Worm (Caenorhabditis elegans) whole organism, L4 larva: Measurements from ENCODE around the gene C06C6.9.

Experiments
- F49E8.2 ChIP-seq: sonication (generic microtip); optimal IDR thresholded peaks from 2 replicates; lab custom pipeline; 2016; ENCODE audit warnings: missing compliant biosample characterization, mild to moderate bottlenecking, missing genetic modification characterization, borderline replicate concordance
- Y48G9A.11 ChIP-seq: fragments of 200-800 bp; sonication (Bioruptor generic); IDR thresholded peaks from 2 replicates; pipeline ENCODE4 v1.3.6; 2022; ENCODE audit warnings: missing genetic modification reagents, missing genetic modification characterization, missing compliant biosample characterization
- Y75B8A.6 ChIP-seq: fragments of 200-800 bp; sonication (Bioruptor generic); IDR thresholded peaks from 2 replicates; pipeline ENCODE4 v1.3.6; 2022; ENCODE audit warnings: missing genetic modification reagents, missing genetic modification characterization, missing compliant biosample characterization
- aha-1 ChIP-seq: fragments of 150-350 bp; peaks from one replicate; lab custom pipeline; 2014; ENCODE audit warnings: missing biosample characterization, missing genetic modification characterization
- arid-1 ChIP-seq: fragments of 200-800 bp; sonication (Bioruptor generic); conservative IDR thresholded peaks from 2 replicates; pipeline ENCODE4 v1.3.6; 2022; ENCODE audit warnings: missing genetic modification reagents, missing genetic modification characterization, missing compliant biosample characterization
- ceh-28 ChIP-seq: fragments of 150-350 bp; optimal IDR thresholded peaks from 2 replicates; lab custom pipeline; 2014; ENCODE audit warnings: missing biosample characterization, missing genetic modification reagents, missing genetic modification characterization
- ceh-44 ChIP-seq: fragments of 200-800 bp; sonication (Bioruptor generic); IDR thresholded peaks from 2 replicates; pipeline ENCODE4 v1.3.6; 2022; ENCODE audit warnings: missing genetic modification reagents, missing genetic modification characterization, missing compliant biosample characterization
- daf-16 ChIP-seq, 3 experiments: sonication (generic microtip); optimal IDR thresholded peaks; 2 replicates each; lab custom pipeline; 2016 to 2017; ENCODE audit warnings: missing genetic modification characterization in 3 of 3, missing genetic modification reagents in 3 of 3, mild to moderate bottlenecking in 2 of 3, missing compliant biosample characterization in 2 of 3, missing biosample characterization in 1 of 3, moderate library complexity in 1 of 3
- dmd-6 ChIP-seq: fragments of 200-800 bp; sonication (Bioruptor generic); IDR thresholded peaks from 2 replicates; pipeline ENCODE4 v1.3.6; 2022; ENCODE audit warnings: missing genetic modification reagents, missing genetic modification characterization, missing compliant biosample characterization
- dpl-1 ChIP-seq: fragments of 150-350 bp; optimal IDR thresholded peaks from 2 replicates; lab custom pipeline; 2014; ENCODE audit warnings: missing biosample characterization, missing genetic modification reagents, missing genetic modification characterization
- dve-1 ChIP-seq: sonication (generic microtip); optimal IDR thresholded peaks from 2 replicates; lab custom pipeline; 2017; ENCODE audit warnings: antibody characterized with exemption, mild to moderate bottlenecking, missing genetic modification characterization, missing compliant biosample characterization; ENCODE audit not compliant: insufficient read depth
- egl-43 ChIP-seq: fragments of 200-800 bp; sonication (Bioruptor generic); IDR thresholded peaks from 2 replicates; pipeline ENCODE4 v1.3.6; 2022; ENCODE audit warnings: missing genetic modification reagents, missing genetic modification characterization, missing compliant biosample characterization
- hlh-11 ChIP-seq: fragments of 200-800 bp; sonication (Bioruptor generic); optimal IDR thresholded peaks from 2 replicates; lab custom pipeline; 2018; ENCODE audit warnings: mild to moderate bottlenecking, missing genetic modification characterization, missing compliant biosample characterization
- hmg-1.1 ChIP-seq: fragments of 200-800 bp; sonication (Bioruptor generic); IDR thresholded peaks from 2 replicates; pipeline ENCODE4 v1.3.6; 2022; ENCODE audit warnings: missing genetic modification reagents, missing genetic modification characterization, missing compliant biosample characterization
- lin-1 ChIP-seq: fragments of 200-800 bp; sonication (Bioruptor generic); IDR thresholded peaks from 2 replicates; pipeline ENCODE4 v1.3.6; 2022; ENCODE audit warnings: missing genetic modification reagents, missing genetic modification characterization, missing compliant biosample characterization
- lin-13 ChIP-seq: fragments of 150-350 bp; optimal IDR thresholded peaks from 2 replicates; lab custom pipeline; 2014; ENCODE audit warnings: missing biosample characterization, missing genetic modification reagents, missing genetic modification characterization
- lin-15B ChIP-seq: fragments of 150-350 bp; sonication (generic microtip); optimal IDR thresholded peaks from 3 replicates; lab custom pipeline; 2014; ENCODE audit warnings: missing biosample characterization, missing genetic modification characterization
- lin-29 ChIP-seq: fragments of 200-800 bp; sonication (Bioruptor generic); IDR thresholded peaks from 2 replicates; pipeline ENCODE4 v1.3.6; 2022; ENCODE audit warnings: missing genetic modification reagents, missing genetic modification characterization, missing compliant biosample characterization
- lin-38 ChIP-seq: fragments of 200-800 bp; sonication (Bioruptor generic); IDR thresholded peaks from 2 replicates; pipeline ENCODE4 v1.3.6; 2022; ENCODE audit warnings: missing genetic modification reagents, missing genetic modification characterization, missing compliant biosample characterization
- lir-3 ChIP-seq: sonication (generic microtip); optimal IDR thresholded peaks from 2 replicates; lab custom pipeline; 2016; ENCODE audit warnings: mild to moderate bottlenecking, missing genetic modification characterization, missing compliant biosample characterization
- madf-5 ChIP-seq, 2 experiments: fragments of 200-800 bp; sonication (Bioruptor generic); IDR thresholded peaks; 2 replicates each; pipeline ENCODE4 v1.3.6; 2022; ENCODE audit warnings: missing compliant biosample characterization in 2 of 2, missing genetic modification characterization in 2 of 2
- madf-9 ChIP-seq: fragments of 200-800 bp; sonication (Bioruptor generic); conservative IDR thresholded peaks from 2 replicates; pipeline ENCODE4 v1.3.6; 2022; ENCODE audit warnings: missing genetic modification reagents, missing genetic modification characterization, missing compliant biosample characterization
- mes-2 ChIP-seq: sonication (generic microtip); optimal IDR thresholded peaks from 2 replicates; lab custom pipeline; 2016; ENCODE audit warnings: missing genotype, mild to moderate bottlenecking, missing genetic modification characterization, missing compliant biosample characterization; ENCODE audit not compliant: poor library complexity, severe bottlenecking
- mxl-2 ChIP-seq: fragments of 200-800 bp; sonication (Bioruptor generic); conservative IDR thresholded peaks from 2 replicates; pipeline ENCODE4 v1.3.6; 2022; ENCODE audit warnings: missing genetic modification reagents, missing genetic modification characterization, missing compliant biosample characterization
- mxl-3 ChIP-seq: fragments of 200-800 bp; sonication (Bioruptor generic); optimal IDR thresholded peaks from 2 replicates; lab custom pipeline; 2018; ENCODE audit warnings: mild to moderate bottlenecking, missing genetic modification characterization, missing compliant biosample characterization
- nhr-102 ChIP-seq: sonication (generic microtip); optimal IDR thresholded peaks from 2 replicates; lab custom pipeline; 2016; ENCODE audit warnings: mild to moderate bottlenecking, missing genetic modification characterization, moderate library complexity, missing compliant biosample characterization
- nhr-28 ChIP-seq: fragments of 150-350 bp; optimal IDR thresholded peaks from 2 replicates; lab custom pipeline; 2014; ENCODE audit warnings: missing biosample characterization, missing genetic modification characterization
- nhr-41 ChIP-seq: fragments of 200-800 bp; sonication (Bioruptor generic); IDR thresholded peaks from 2 replicates; pipeline ENCODE4 v1.3.6; 2022; ENCODE audit warnings: missing genetic modification reagents, missing genetic modification characterization, missing compliant biosample characterization
- nhr-42 ChIP-seq: fragments of 200-800 bp; sonication (Bioruptor generic); IDR thresholded peaks from 2 replicates; pipeline ENCODE4 v1.3.6; 2022; ENCODE audit warnings: missing genetic modification characterization, missing compliant biosample characterization
- php-3 ChIP-seq: fragments of 200-800 bp; sonication (Bioruptor generic); IDR thresholded peaks from 2 replicates; pipeline ENCODE4 v1.3.6; 2022; ENCODE audit warnings: missing genetic modification reagents, missing genetic modification characterization, missing compliant biosample characterization
- pqm-1 ChIP-seq: sonication (generic microtip); optimal IDR thresholded peaks from 2 replicates; lab custom pipeline; 2017; ENCODE audit warnings: missing biosample characterization, missing genetic modification characterization
- saeg-2 ChIP-seq: fragments of 200-800 bp; sonication (Bioruptor generic); IDR thresholded peaks from 2 replicates; pipeline ENCODE4 v1.3.6; 2022; ENCODE audit warnings: missing genetic modification reagents, missing genetic modification characterization, missing compliant biosample characterization
- sdz-12 ChIP-seq: fragments of 200-800 bp; sonication (Bioruptor generic); optimal IDR thresholded peaks from 2 replicates; lab custom pipeline; 2018; ENCODE audit warnings: mild to moderate bottlenecking, missing genetic modification characterization, missing compliant biosample characterization
- skn-1 ChIP-seq: fragments of 150-350 bp; optimal IDR thresholded peaks from 2 replicates; lab custom pipeline; 2014; ENCODE audit warnings: missing biosample characterization, missing genetic modification characterization
- snpc-1.2 ChIP-seq: fragments of 200-800 bp; sonication (Bioruptor generic); IDR thresholded peaks from 2 replicates; pipeline ENCODE4 v1.3.6; 2022; ENCODE audit warnings: missing genetic modification reagents, missing genetic modification characterization, missing compliant biosample characterization
- tag-97 ChIP-seq: fragments of 200-800 bp; sonication (Bioruptor generic); IDR thresholded peaks from 2 replicates; pipeline ENCODE4 v1.3.6; 2022; ENCODE audit warnings: missing genetic modification characterization, missing compliant biosample characterization
- unc-130 ChIP-seq: sonication (generic microtip); optimal IDR thresholded peaks from 2 replicates; lab custom pipeline; 2016; ENCODE audit warnings: missing genetic modification reagents, missing genetic modification characterization, missing compliant biosample characterization
- unc-62 ChIP-seq, 3 experiments: fragments of 150-350 bp in 1 of 3; sonication (generic microtip); optimal IDR thresholded peaks in 2 of 3; peaks in 1 of 3; 1 replicate in 1 of 3; 2 replicates in 2 of 3; lab custom pipeline; 2014 to 2017; ENCODE audit warnings: missing biosample characterization in 3 of 3, missing genetic modification characterization in 3 of 3, missing genetic modification reagents in 3 of 3, missing genotype in 1 of 3
- vab-7 ChIP-seq: fragments of 200-800 bp; sonication (Bioruptor generic); IDR thresholded peaks from 2 replicates; pipeline ENCODE4 v1.3.6; 2022; ENCODE audit warnings: missing genetic modification reagents, missing genetic modification characterization, missing compliant biosample characterization
- zfp-3 ChIP-seq: fragments of 200-800 bp; sonication (Bioruptor generic); conservative IDR thresholded peaks from 2 replicates; pipeline ENCODE4 v1.3.6; 2022; ENCODE audit warnings: missing genetic modification reagents, missing genetic modification characterization, missing compliant biosample characterization
- zip-11 ChIP-seq: fragments of 200-800 bp; sonication (Bioruptor generic); IDR thresholded peaks from 2 replicates; pipeline ENCODE4 v1.3.6; 2022; ENCODE audit warnings: missing genetic modification characterization, missing compliant biosample characterization
- ztf-11 ChIP-seq: fragments of 150-350 bp; optimal IDR thresholded peaks from 2 replicates; lab custom pipeline; 2014; ENCODE audit warnings: missing biosample characterization, missing genetic modification characterization

The C06C6.9 gene

DNA sequence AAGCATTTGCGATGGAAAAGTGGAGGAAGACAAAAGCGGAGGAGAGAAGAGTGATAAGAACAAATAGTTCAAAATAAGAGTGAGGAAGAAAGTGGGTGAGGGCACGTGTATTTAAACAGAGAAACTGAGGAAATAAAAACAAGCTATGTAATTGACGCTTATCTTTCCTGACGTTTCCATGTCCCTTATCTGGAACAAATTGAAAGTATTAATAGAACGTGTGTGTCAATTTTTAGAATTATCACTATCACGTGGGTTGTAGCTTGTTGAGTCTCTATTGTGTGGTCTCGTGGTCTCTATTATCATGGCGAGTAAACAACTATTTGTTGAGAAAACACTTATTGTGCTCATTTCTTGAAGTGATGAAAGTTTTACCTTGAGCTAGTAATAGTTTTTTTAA, 49.3 kb upstream of the C06C6.9 start, which contains the start of gene T10C6.15 (continued):
- TF ChIP-seq ceh-44 (no peak), pqm-1 (peak; percentile 67), unc-62 (GFP tag; optimal IDR thresholded peaks at IDR 0.05 in 1 of 2; lab: Kevin White, UChicago) (no peak), unc-62 (tag; optimal IDR thresholded peaks at IDR 0.05; lab: Kevin White, UChicago) (no peak), ceh-28 (no peak), ztf-11 (tag; lab: Kevin White, UChicago) (no peak), arid-1 (GFP tag; lab: Robert Waterston, UW) (no peak), zip-11 (GFP tag; lab: Robert Waterston, UW) (no peak), php-3 (GFP tag; lab: Robert Waterston, UW) (peak; percentile 74), mes-2 (tag; lab: Kevin White, UChicago) (no peak), egl-43 (GFP tag; lab: Robert Waterston, UW) (no peak), nhr-102 (tag; lab: Kevin White, UChicago) (peak; percentile 89), vab-7 (GFP tag; lab: Robert Waterston, UW) (no peak), tag-97 (GFP tag; lab: Robert Waterston, UW) (no peak), mxl-3 (GFP tag; lab: Kevin White, UChicago) (peak; percentile 18), hmg-1.1 (no peak), sdz-12 (GFP tag; lab: Kevin White, UChicago) (no peak), skn-1 (tag; lab: Kevin White, UChicago) (no peak), F49E8.2 (tag; lab: Kevin White, UChicago) (no peak), dpl-1 (no peak), snpc-1.2 (GFP tag; lab: Robert Waterston, UW) (no peak), lin-15B (tag; lab: Kevin White, UChicago) (no peak), madf-5 (GFP tag; IDR thresholded peaks at IDR 0.05; lab: Robert Waterston, UW) (no peak), Y75B8A.6 (no peak), lin-13 (GFP tag; lab: Kevin White, UChicago) (no peak), madf-9 (GFP tag; lab: Robert Waterston, UW) (no peak)

DNA sequence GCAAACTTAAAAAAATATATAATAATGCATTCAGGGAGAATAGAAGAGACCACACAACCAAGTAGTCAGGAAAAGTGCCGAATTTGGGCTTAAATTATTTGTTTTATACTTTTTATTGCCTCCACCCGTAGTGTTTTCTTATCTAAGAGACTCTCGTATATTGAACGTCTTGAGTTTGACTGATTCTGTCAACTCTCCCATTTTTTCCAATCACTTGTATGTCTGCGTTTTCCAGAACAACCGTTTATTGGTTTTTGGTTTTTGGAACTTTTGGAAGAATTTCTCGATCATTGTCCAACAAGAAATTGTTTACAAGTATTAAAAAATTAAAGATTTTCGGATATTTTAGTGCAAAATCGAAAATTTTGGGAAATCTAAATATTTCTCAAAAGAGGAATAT, 47.1 kb upstream of the C06C6.9 start:
- no peak for TF ChIP-seq saeg-2 (GFP tag; lab: Robert Waterston, UW)
- peak; percentile 42 for TF ChIP-seq nhr-28 (tag; lab: Kevin White, UChicago)
- peak; percentile 51 for TF ChIP-seq hlh-11 (tag; lab: Kevin White, UChicago)
- 0 out of 2 replicates have a peak, but pooled peaks have one; percentile 21 for TF ChIP-seq lin-1 (GFP tag; lab: Robert Waterston, UW)
- no peak for TF ChIP-seq nhr-41
- peak; percentile 76 for TF ChIP-seq dmd-6 (GFP tag; lab: Robert Waterston, UW)
- peak; percentile 2 for TF ChIP-seq pqm-1
- peak; percentile 68 for TF ChIP-seq php-3 (GFP tag; lab: Robert Waterston, UW)
- no peak for TF ChIP-seq daf-16 (GFP tag; optimal IDR thresholded peaks at IDR 0.05; lab: Kevin White, UChicago)
- peak; percentile 69 for TF ChIP-seq daf-16 (tag; optimal IDR thresholded peaks at IDR 0.05; lab: Kevin White, UChicago)
- TF ChIP-seq dve-1 (tag; lab: Kevin White, UChicago), result peak; percentile 74
- peak; percentile 81 for TF ChIP-seq aha-1
- TF ChIP-seq lin-38 (GFP tag; lab: Robert Waterston, UW), result no peak
- TF ChIP-seq nhr-42 (GFP tag; lab: Robert Waterston, UW), result 0 out of 2 replicates have a peak, but pooled peaks have one; percentile 5
- no peak for TF ChIP-seq arid-1 (GFP tag; lab: Robert Waterston, UW)

DNA sequence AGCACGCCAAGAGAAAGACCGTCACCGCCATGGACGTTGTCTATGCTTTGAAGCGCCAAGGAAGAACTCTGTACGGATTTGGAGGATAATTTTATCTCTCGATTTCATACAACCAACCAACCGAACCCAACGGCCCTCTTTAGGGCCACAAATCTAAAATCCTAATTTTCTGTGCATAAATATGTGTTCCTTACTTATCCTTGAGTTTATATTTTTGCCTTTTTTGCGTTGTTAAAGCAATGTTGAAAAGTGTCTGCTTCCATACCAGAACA, 46.1 kb upstream of the C06C6.9 start:
- TF ChIP-seq dpl-1, result no peak
- no peak for TF ChIP-seq ztf-11 (tag; lab: Kevin White, UChicago)
- TF ChIP-seq ceh-44, result no peak
- TF ChIP-seq lin-29, result no peak
- no peak for TF ChIP-seq unc-130 (GFP tag; lab: Kevin White, UChicago)
- no peak for TF ChIP-seq Y48G9A.11
- no peak for TF ChIP-seq lir-3 (tag; lab: Kevin White, UChicago)
- TF ChIP-seq zfp-3 (GFP tag; lab: Robert Waterston, UW), result 0 out of 2 replicates have a peak, but pooled peaks have one; percentile 38
- no peak for TF ChIP-seq mxl-2
- TF ChIP-seq, all 104 proteins: peak for 1
